Worm (Caenorhabditis elegans): ENCODE data around the gene urb-1.

ce11 chrV:6461250-6461649 lies 37.3 kb upstream of the urb-1 start:
- no peak for TF ChIP-seq tbx-37 (GFP tag; conservative IDR thresholded peaks at IDR 0.05)
- no peak for TF ChIP-seq tbx-11 (GFP tag; IDR thresholded peaks at IDR 0.05)
- no peak for TF ChIP-seq ama-1 (optimal IDR thresholded peaks at IDR 0.05)
- TF ChIP-seq flt-1 (GFP tag; IDR thresholded peaks at IDR 0.05) = no peak

Measured in whole organism, early embryonic.